Fruit fly (Drosophila melanogaster): ENCODE results near the gene Pldn.

The Pldn gene

DNA sequence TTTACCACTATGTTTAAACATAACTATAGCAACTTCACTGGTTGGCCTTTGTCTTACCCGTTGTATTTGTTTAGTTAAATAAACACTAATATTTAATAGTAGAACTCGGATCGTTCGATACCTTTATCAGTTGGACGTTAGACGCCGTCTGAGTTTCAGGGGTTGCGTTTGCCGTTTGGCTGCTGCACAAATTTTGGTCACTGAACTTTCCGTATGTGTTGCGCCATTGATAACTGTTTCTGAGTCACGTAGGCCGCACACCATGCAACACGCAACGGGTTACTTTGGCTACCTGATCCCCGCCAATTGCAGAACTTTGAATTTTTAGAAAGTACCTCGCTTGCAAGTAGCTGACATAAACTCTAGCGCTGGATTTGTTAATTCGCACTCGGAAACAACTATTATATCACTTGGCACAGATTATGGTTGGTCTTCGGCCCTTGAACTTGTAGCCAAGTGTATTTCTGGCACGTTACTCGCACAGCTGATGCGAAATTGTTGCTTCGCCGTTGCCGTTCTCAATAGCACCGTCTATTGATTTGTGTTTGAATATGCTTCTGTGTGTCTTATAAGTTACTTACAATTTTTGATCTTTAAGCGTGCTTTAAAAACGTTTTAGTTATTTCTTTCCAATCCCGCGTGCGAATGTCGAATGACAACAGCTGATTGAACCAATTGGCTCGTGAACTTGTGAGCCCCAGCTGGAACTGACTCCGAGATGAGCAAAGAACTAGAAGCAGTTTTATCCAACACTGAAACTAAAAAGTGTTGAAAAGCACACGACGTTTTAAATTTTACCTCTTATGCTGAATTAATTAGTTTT lies 5.3 kb upstream of the Pldn start, which contains the start of gene Dph1 (continued):
- TF ChIP-seq Oli (tag; optimal IDR thresholded peaks at IDR 0.05) (peak; percentile 86), Asciz (GFP tag; optimal IDR thresholded peaks at IDR 0.05) (peak; percentile 89), toy (GFP tag; IDR thresholded peaks at IDR 0.05) (0 out of 2 replicates have a peak, but pooled peaks have one; percentile 36), dan (GFP tag; IDR thresholded peaks at IDR 0.05) (no peak), mld (GFP tag; IDR thresholded peaks at IDR 0.05; ENCODE audit: partially characterized antibody) (no peak), CG9215 (GFP tag; IDR thresholded peaks at IDR 0.05) (no peak; the same call in 1 of the 2 replicates), CG11085 (GFP tag; IDR thresholded peaks at IDR 0.05) (no peak; the same call in 1 of the 2 replicates), phol (tag; optimal IDR thresholded peaks at IDR 0.05) (peak; percentile 90), CG13287 (GFP tag; IDR thresholded peaks at IDR 0.05; ENCODE audit: partially characterized antibody) (peak; percentile 57), jigr1 (GFP tag; IDR thresholded peaks at IDR 0.05) (0 out of 3 replicates have a peak, but pooled peaks have one; percentile 69), Dref (GFP tag; IDR thresholded peaks at IDR 0.05) (no peak), Gsc (GFP tag; IDR thresholded peaks at IDR 0.05) (no peak), CG2120 (GFP tag; optimal IDR thresholded peaks at IDR 0.05) (peak; percentile 85), tna (GFP tag; IDR thresholded peaks at IDR 0.05; ENCODE audit: partially characterized antibody) (no peak; the same call in 1 of the 2 replicates), PHDP (tag; optimal IDR thresholded peaks at IDR 0.05) (peak; percentile 83), lmd (GFP tag; IDR thresholded peaks at IDR 0.05) (peak; percentile 86; the same call in 1 of the 2 replicates), CG3065 (GFP tag; optimal IDR thresholded peaks at IDR 0.05) (peak; percentile 30), Elba2 (GFP tag; optimal IDR thresholded peaks at IDR 0.05) (peak; percentile 92), CG14965 (GFP tag; optimal IDR thresholded peaks at IDR 0.05; ENCODE audit: borderline replicate concordance) (peak; percentile 47), Hr3 (GFP tag; optimal IDR thresholded peaks at IDR 0.05) (peak; percentile 65), oc (tag; optimal IDR thresholded peaks at IDR 0.05) (peak; percentile 91), scrt (GFP tag; optimal IDR thresholded peaks at IDR 0.05) (peak; percentile 88), jumu (GFP tag; optimal IDR thresholded peaks at IDR 0.05) (peak; percentile 82), CG11247 (GFP tag; IDR thresholded peaks at IDR 0.05) (peak; percentile 69), Usf (GFP tag; optimal IDR thresholded peaks at IDR 0.05) (peak; percentile 63), CG17612 (GFP tag; IDR thresholded peaks at IDR 0.05) (peak; percentile 74; the same call in 1 of the 2 replicates), HHEX (GFP tag; optimal IDR thresholded peaks at IDR 0.05) (peak; percentile 72), CG12942 (GFP tag; optimal IDR thresholded peaks at IDR 0.05) (peak; percentile 58), fd3F (GFP tag; optimal IDR thresholded peaks at IDR 0.05) (peak; percentile 62), vvl (GFP tag; IDR thresholded peaks at IDR 0.05) (peak; percentile 85), Ravus (GFP tag; IDR thresholded peaks at IDR 0.05) (peak; percentile 14; the same call in 1 of the 2 replicates), Lim3 (GFP tag; IDR thresholded peaks at IDR 0.05) (no peak), bab2 (GFP tag; optimal IDR thresholded peaks at IDR 0.05) (peak; percentile 93), CG10565 (GFP tag; optimal IDR thresholded peaks at IDR 0.05) (peak; percentile 29), Camta (GFP tag; optimal IDR thresholded peaks at IDR 0.05) (peak; percentile 61), CG6689 (GFP tag; IDR thresholded peaks at IDR 0.05) (peak; percentile 82; the same call in 1 of the 2 replicates), CG9437 (GFP tag; optimal IDR thresholded peaks at IDR 0.05) (peak; percentile 81), CG17186 (GFP tag; optimal IDR thresholded peaks at IDR 0.05) (peak; percentile 1), pros (GFP tag; optimal IDR thresholded peaks at IDR 0.05) (no peak), sim (GFP tag; IDR thresholded peaks at IDR 0.05) (peak; percentile 87), Ssrp (tag; optimal IDR thresholded peaks at IDR 0.05) (peak; percentile 85), CG30020 (tag; optimal IDR thresholded peaks at IDR 0.05) (peak; percentile 22), CG4424 (GFP tag; optimal IDR thresholded peaks at IDR 0.05) (peak; percentile 85), CoRest (tag; optimal IDR thresholded peaks at IDR 0.05) (peak; percentile 77), twi (tag; optimal IDR thresholded peaks at IDR 0.05) (peak; percentile 43), Doc2 (GFP tag; IDR thresholded peaks at IDR 0.05) (no peak), ttk (GFP tag; IDR thresholded peaks at IDR 0.05) (peak; percentile 80; the same call in 1 of the 2 replicates), pnt (GFP tag; optimal IDR thresholded peaks at IDR 0.05) (peak; percentile 68), sqz (GFP tag; optimal IDR thresholded peaks at IDR 0.05) (peak; percentile 16)

Measured in whole organism, embryonic.